Fruit fly (Drosophila melanogaster) whole organism, embryonic: Measurements from ENCODE around the gene CG42263.

ENCODE experiments used
- Abd-B ChIP-seq: fragments of 200-800 bp; sonication (Bioruptor generic); optimal IDR thresholded peaks from 2 replicates; lab custom pipeline; 2018; ENCODE audit warnings: missing biosample characterization, mild to moderate bottlenecking, missing genetic modification characterization, moderate library complexity
- Bdp1 ChIP-seq: fragments of 200-800 bp; sonication (Bioruptor generic); optimal IDR thresholded peaks from 3 replicates; lab custom pipeline; 2016; ENCODE audit warnings: missing biosample characterization, missing genetic modification characterization
- CG11398 ChIP-seq: fragments of 200-800 bp; sonication (Bioruptor generic); optimal IDR thresholded peaks from 2 replicates; lab custom pipeline; 2016; ENCODE audit warnings: missing biosample characterization, missing genetic modification characterization
- CG1647 ChIP-seq: fragments of 200-800 bp; sonication (Bioruptor generic); optimal IDR thresholded peaks from 3 replicates; lab custom pipeline; 2016; ENCODE audit warnings: missing biosample characterization, missing genetic modification characterization
- CG17568 ChIP-seq: fragments of 200-800 bp; sonication (Bioruptor generic); optimal IDR thresholded peaks from 2 replicates; lab custom pipeline; 2018; ENCODE audit warnings: missing biosample characterization, mild to moderate bottlenecking, missing genetic modification characterization, moderate library complexity
- CG18764 ChIP-seq: fragments of 200-800 bp; sonication (Bioruptor generic); optimal IDR thresholded peaks from 3 replicates; lab custom pipeline; 2016; ENCODE audit warnings: missing biosample characterization, missing genetic modification characterization
- CG2116 ChIP-seq: fragments of 200-800 bp; sonication (Bioruptor generic); optimal IDR thresholded peaks from 3 replicates; lab custom pipeline; 2018; ENCODE audit warnings: missing biosample characterization, mild to moderate bottlenecking, missing genetic modification characterization
- CG31388 ChIP-seq: fragments of 200-800 bp; sonication (Bioruptor generic); optimal IDR thresholded peaks from 2 replicates; lab custom pipeline; 2016; ENCODE audit warnings: missing biosample characterization, missing genetic modification characterization
- CG32767 ChIP-seq: fragments of 200-800 bp; sonication (Bioruptor generic); IDR thresholded peaks from 2 replicates; pipeline ENCODE4 v1.3.6; 2022; ENCODE audit warnings: missing biosample characterization, missing genetic modification characterization
- CG34376 ChIP-seq: fragments of 200-800 bp; sonication (Bioruptor generic); optimal IDR thresholded peaks from 2 replicates; lab custom pipeline; 2018; ENCODE audit warnings: missing biosample characterization, mild to moderate bottlenecking, missing genetic modification characterization
- CG3995 ChIP-seq: fragments of 200-800 bp; sonication (Bioruptor generic); optimal IDR thresholded peaks from 3 replicates; lab custom pipeline; 2016; ENCODE audit warnings: missing biosample characterization, missing genetic modification characterization
- CG4617 ChIP-seq: fragments of 200-800 bp; sonication (Bioruptor generic); optimal IDR thresholded peaks from 3 replicates; lab custom pipeline; 2016; ENCODE audit warnings: missing biosample characterization, missing genetic modification characterization, borderline replicate concordance
- CG6765 ChIP-seq: fragments of 200-800 bp; sonication (Bioruptor generic); optimal IDR thresholded peaks from 3 replicates; lab custom pipeline; 2017; ENCODE audit warnings: missing biosample characterization, mild to moderate bottlenecking, missing genetic modification characterization
- CG7928 ChIP-seq: fragments of 200-800 bp; sonication (Bioruptor generic); optimal IDR thresholded peaks from 2 replicates; lab custom pipeline; 2017; ENCODE audit warnings: missing biosample characterization, mild to moderate bottlenecking, missing genetic modification characterization
- CG8944 ChIP-seq: fragments of 200-800 bp; sonication (Bioruptor generic); optimal IDR thresholded peaks from 3 replicates; lab custom pipeline; 2016; ENCODE audit warnings: missing biosample characterization, missing genetic modification characterization
- CG9215 ChIP-seq: fragments of 200-800 bp; sonication (Bioruptor generic); IDR thresholded peaks from 2 replicates; pipeline ENCODE4 v1.3.6; 2022; ENCODE audit warnings: missing biosample characterization, missing genetic modification characterization
- CG9797 ChIP-seq: fragments of 200-800 bp; sonication (Bioruptor generic); optimal IDR thresholded peaks from 3 replicates; lab custom pipeline; 2018; ENCODE audit warnings: missing biosample characterization, mild to moderate bottlenecking, missing genetic modification characterization
- CG9817 ChIP-seq: fragments of 200-800 bp; sonication (Bioruptor generic); optimal IDR thresholded peaks from 2 replicates; lab custom pipeline; 2018; ENCODE audit warnings: missing biosample characterization, mild to moderate bottlenecking, missing genetic modification characterization, moderate library complexity
- CoRest ChIP-seq: fragments of 200-800 bp; sonication (Bioruptor generic); optimal IDR thresholded peaks from 3 replicates; lab custom pipeline; 2018; ENCODE audit warnings: missing biosample characterization, mild to moderate bottlenecking, missing genetic modification characterization, moderate library complexity
- D ChIP-seq, 2 experiments: fragments of 200-800 bp in 1 of 2; fragments of >200 bp in 1 of 2; sonication (Bioruptor generic) in 1 of 2; optimal IDR thresholded peaks; 2 replicates in 1 of 2; 3 replicates in 1 of 2; lab custom pipeline; 2017; ENCODE audit warnings: mild to moderate bottlenecking in 1 of 2, missing biosample characterization in 1 of 2, missing genetic modification characterization in 1 of 2, missing genetic modification reagents in 1 of 2
- D19B ChIP-seq: fragments of 200-800 bp; sonication (Bioruptor generic); optimal IDR thresholded peaks from 2 replicates; lab custom pipeline; 2017; ENCODE audit warnings: missing biosample characterization, mild to moderate bottlenecking, missing genetic modification characterization
- HLHmδ ChIP-seq: fragments of 200-800 bp; sonication (Bioruptor generic); optimal IDR thresholded peaks from 2 replicates; lab custom pipeline; 2018; ENCODE audit warnings: missing biosample characterization, mild to moderate bottlenecking, missing genetic modification characterization, moderate library complexity
- Mrtf ChIP-seq: fragments of 200-800 bp; sonication (Bioruptor generic); IDR thresholded peaks from 3 replicates; pipeline ENCODE4 v1.3.6; 2022; ENCODE audit warnings: missing biosample characterization, missing genetic modification characterization
- NfI ChIP-seq: fragments of 200-800 bp; sonication (Bioruptor generic); optimal IDR thresholded peaks from 3 replicates; lab custom pipeline; 2018; ENCODE audit warnings: missing biosample characterization, mild to moderate bottlenecking, missing genetic modification characterization, moderate library complexity
- Xrp1 ChIP-seq: fragments of 200-800 bp; sonication (Bioruptor generic); IDR thresholded peaks from 2 replicates; pipeline ENCODE4 v1.3.6; 2022; ENCODE audit warnings: missing biosample characterization, missing genetic modification characterization
- abd-A ChIP-seq: fragments of 200-800 bp; sonication (Bioruptor generic); optimal IDR thresholded peaks from 3 replicates; lab custom pipeline; 2019; ENCODE audit warnings: missing biosample characterization, mild to moderate bottlenecking, missing genetic modification characterization, moderate library complexity
- bab2 ChIP-seq: fragments of 200-800 bp; sonication (Bioruptor generic); optimal IDR thresholded peaks from 2 replicates; lab custom pipeline; 2016; ENCODE audit warnings: missing biosample characterization, missing genetic modification characterization
- br ChIP-seq: fragments of >200 bp; optimal IDR thresholded peaks from 2 replicates; lab custom pipeline; 2017
- crol ChIP-seq: fragments of 200-800 bp; sonication (Bioruptor generic); IDR thresholded peaks from 2 replicates; pipeline ENCODE4 v1.3.6; 2022; ENCODE audit warnings: missing biosample characterization, missing genetic modification characterization
- cwo ChIP-seq: fragments of 200-800 bp; sonication (Bioruptor generic); optimal IDR thresholded peaks from 3 replicates; lab custom pipeline; 2017; ENCODE audit warnings: missing biosample characterization, missing genetic modification characterization, mild to moderate bottlenecking, moderate library complexity, missing genetic modification reagents
- danr ChIP-seq: fragments of 200-800 bp; sonication (Bioruptor generic); IDR thresholded peaks from 2 replicates; pipeline ENCODE4 v1.3.6; 2022; ENCODE audit warnings: missing biosample characterization, missing genetic modification characterization
- emc ChIP-seq: fragments of 200-800 bp; sonication (Bioruptor generic); optimal IDR thresholded peaks from 2 replicates; lab custom pipeline; 2016; ENCODE audit warnings: missing biosample characterization, missing genetic modification characterization
- gem ChIP-seq: fragments of 200-800 bp; sonication (Bioruptor generic); optimal IDR thresholded peaks from 2 replicates; lab custom pipeline; 2019; ENCODE audit warnings: missing biosample characterization, mild to moderate bottlenecking, missing genetic modification characterization, moderate library complexity
- hb ChIP-seq: fragments of 200-800 bp; sonication (Bioruptor generic); IDR thresholded peaks from 3 replicates; pipeline ENCODE4 v1.3.6; 2022; ENCODE audit warnings: missing biosample characterization, missing genetic modification characterization; ENCODE audit not compliant: partially characterized antibody
- ind ChIP-seq: fragments of 200-800 bp; sonication (Bioruptor generic); optimal IDR thresholded peaks from 3 replicates; lab custom pipeline; 2016; ENCODE audit warnings: missing biosample characterization, missing genetic modification characterization
- jing ChIP-seq: fragments of 200-800 bp; sonication (Bioruptor generic); optimal IDR thresholded peaks from 2 replicates; lab custom pipeline; 2018; ENCODE audit warnings: missing biosample characterization, mild to moderate bottlenecking, missing genetic modification characterization
- ken ChIP-seq: fragments of 200-800 bp; sonication (Bioruptor generic); IDR thresholded peaks from 3 replicates; pipeline ENCODE4 v1.3.6; 2022; ENCODE audit warnings: missing biosample characterization, missing genetic modification characterization
- maf-S ChIP-seq: fragments of 200-800 bp; sonication (Bioruptor generic); optimal IDR thresholded peaks from 2 replicates; lab custom pipeline; 2016; ENCODE audit warnings: missing biosample characterization, missing genetic modification characterization
- mirr ChIP-seq: fragments of 200-800 bp; sonication (Bioruptor generic); optimal IDR thresholded peaks from 3 replicates; lab custom pipeline; 2018; ENCODE audit warnings: missing biosample characterization, mild to moderate bottlenecking, missing genetic modification characterization
- odd ChIP-seq: fragments of 200-800 bp; sonication (Bioruptor generic); optimal IDR thresholded peaks from 2 replicates; lab custom pipeline; 2017; ENCODE audit warnings: missing biosample characterization, mild to moderate bottlenecking, missing genetic modification characterization
- pzg ChIP-seq: fragments of 200-800 bp; sonication (Bioruptor generic); optimal IDR thresholded peaks from 3 replicates; lab custom pipeline; 2018; ENCODE audit warnings: missing biosample characterization, mild to moderate bottlenecking, missing genetic modification characterization, moderate library complexity
- stc ChIP-seq: fragments of 200-800 bp; sonication (Bioruptor generic); IDR thresholded peaks from 2 replicates; pipeline ENCODE4 v1.3.6; 2022; ENCODE audit warnings: missing biosample characterization, missing genetic modification characterization
- tap ChIP-seq: fragments of 200-800 bp; optimal IDR thresholded peaks from 3 replicates; lab custom pipeline; 2019; ENCODE audit warnings: missing biosample characterization, mild to moderate bottlenecking, missing genetic modification characterization, moderate library complexity
- tin ChIP-seq: fragments of 200-800 bp; sonication (Bioruptor generic); optimal IDR thresholded peaks from 3 replicates; lab custom pipeline; 2016; ENCODE audit warnings: missing biosample characterization, missing genetic modification characterization
- trem ChIP-seq: fragments of 200-800 bp; optimal IDR thresholded peaks from 3 replicates; lab custom pipeline; 2019; ENCODE audit warnings: missing biosample characterization, mild to moderate bottlenecking, missing genetic modification characterization, moderate library complexity
- vvl ChIP-seq: fragments of 200-800 bp; sonication (Bioruptor generic); IDR thresholded peaks from 2 replicates; pipeline ENCODE4 v1.3.6; 2022; ENCODE audit warnings: missing biosample characterization, missing genetic modification characterization
- wdn ChIP-seq: fragments of 200-800 bp; sonication (Bioruptor generic); IDR thresholded peaks from 2 replicates; pipeline ENCODE4 v1.3.6; 2022; ENCODE audit warnings: missing biosample characterization, missing genetic modification characterization
- zf30C ChIP-seq: fragments of 200-800 bp; sonication (Bioruptor generic); optimal IDR thresholded peaks from 3 replicates; lab custom pipeline; 2018; ENCODE audit warnings: missing biosample characterization, mild to moderate bottlenecking, missing genetic modification characterization

CG42263 gene

dm6 chr3L:19922833-19923745 lies 32.5 kb downstream of the CG42263 start, which contains the start of gene Pfdn6 (continued):
- TF ChIP-seq CG4617 (GFP tag; lab: Kevin White, UChicago) (peak; percentile 76), maf-S (GFP tag; lab: Kevin White, UChicago) (peak; percentile 72), ken (peak; percentile 91), CoRest (peak; percentile 82), CG9797 (peak; percentile 87), CG8944 (peak; percentile 77), CG3995 (GFP tag; lab: Kevin White, UChicago) (peak; percentile 44), wdn (GFP tag; lab: Robert Waterston, UW) (no peak; the same call in none of the 2 replicates), br (lab: Kevin White, UChicago) (no peak), cwo (no peak), HLHmδ (no peak), Mrtf (GFP tag; lab: Robert Waterston, UW) (peak; percentile 75; the same call in 2 of the 3 replicates), ind (GFP tag; lab: Kevin White, UChicago) (peak; percentile 80), stc (GFP tag; lab: Robert Waterston, UW) (0 out of 2 replicates have a peak, but pooled peaks have one; percentile 10), Bdp1 (GFP tag; lab: Kevin White, UChicago) (peak; percentile 78), NfI (GFP tag; lab: Kevin White, UChicago) (peak; percentile 80), CG2116 (GFP tag; lab: Kevin White, UChicago) (peak; percentile 61), CG32767 (GFP tag; lab: Robert Waterston, UW) (peak; percentile 68), Xrp1 (GFP tag; lab: Robert Waterston, UW) (peak; percentile 82), CG11398 (peak; percentile 29), Abd-B (GFP tag; lab: Kevin White, UChicago) (peak; percentile 82), CG1647 (GFP tag; lab: Kevin White, UChicago) (peak; percentile 65), zf30C (no peak), odd (GFP tag; lab: Kevin White, UChicago) (no peak), CG34376 (GFP tag; lab: Kevin White, UChicago) (peak; percentile 56), pzg (GFP tag; lab: Kevin White, UChicago) (peak; percentile 85), CG9817 (tag; lab: Kevin White, UChicago) (peak; percentile 84), hb (GFP tag; lab: Robert Waterston, UW) (peak; percentile 79; the same call in 2 of the 3 replicates), CG17568 (no peak), mirr (GFP tag; lab: Kevin White, UChicago) (peak; percentile 43), danr (GFP tag; lab: Robert Waterston, UW) (no peak), jing (peak; percentile 39), CG9215 (GFP tag; lab: Robert Waterston, UW) (peak; percentile 56), crol (peak; percentile 98), gem (tag; lab: Kevin White, UChicago) (peak; percentile 93), D (optimal IDR thresholded peaks at IDR 0.05; lab: Kevin White, UChicago) (no peak), D (GFP tag; optimal IDR thresholded peaks at IDR 0.05; lab: Kevin White, UChicago) (peak; percentile 55), abd-A (tag; lab: Kevin White, UChicago) (no peak), tin (GFP tag; lab: Kevin White, UChicago) (peak; percentile 67), vvl (GFP tag; lab: Robert Waterston, UW) (peak; percentile 85), emc (GFP tag; lab: Kevin White, UChicago) (peak; percentile 74), trem (peak; percentile 77), CG31388 (peak; percentile 19), CG18764 (GFP tag; lab: Kevin White, UChicago) (peak; percentile 92), bab2 (GFP tag; lab: Kevin White, UChicago) (peak; percentile 67), D19B (peak; percentile 40), CG7928 (GFP tag; lab: Kevin White, UChicago) (peak; percentile 18), CG6765 (no peak), tap (tag; lab: Kevin White, UChicago) (no peak)
